Fruit fly (Drosophila melanogaster): ENCODE data around the gene CG34140.

The CG34140 gene

DNA sequence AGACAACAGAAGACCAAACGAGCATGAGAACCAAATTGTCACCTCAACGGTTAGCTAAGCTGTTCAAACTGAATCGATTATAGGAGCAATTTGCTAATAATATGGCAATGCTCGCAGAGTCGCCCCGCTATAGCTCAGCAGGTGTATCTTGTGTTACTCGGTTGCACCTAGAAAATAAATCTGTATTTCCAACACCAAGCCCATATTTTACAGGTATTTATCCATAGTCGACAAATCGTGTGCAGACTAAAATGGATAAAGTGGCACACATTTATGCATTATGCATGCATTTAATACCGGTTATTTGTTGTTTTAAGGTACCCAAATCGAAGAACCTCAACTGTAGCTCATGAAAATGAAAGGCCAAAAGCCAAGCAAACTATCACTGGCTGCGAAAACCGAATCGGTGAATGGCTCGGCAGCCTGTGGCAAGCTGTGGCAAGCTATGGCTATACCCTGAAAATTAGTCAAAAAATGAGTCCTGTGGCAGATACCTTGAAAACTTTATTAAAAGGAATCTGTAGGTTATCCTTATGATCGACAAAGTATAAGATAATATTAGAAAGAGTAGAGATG, 5.2 kb downstream of the CG34140 start, which contains the start of gene Vdup1:
Vdup1 (minus strand) TSS at position 51 of the 576 bp plus-strand sequence.
- TF ChIP-seq eg (GFP tag; IDR thresholded peaks at IDR 0.05), result peak; percentile 12; the same call in 1 of the 3 replicates
- no peak for TF ChIP-seq CG15336 (GFP tag; IDR thresholded peaks at IDR 0.05)
- TF ChIP-seq fkh (GFP tag; optimal IDR thresholded peaks at IDR 0.05), result no peak
- TF ChIP-seq CG11902 (GFP tag; optimal IDR thresholded peaks at IDR 0.05), result no peak
- no peak for TF ChIP-seq topi (GFP tag; optimal IDR thresholded peaks at IDR 0.05)
- TF ChIP-seq CG1621 (tag; optimal IDR thresholded peaks at IDR 0.05), result no peak
- TF ChIP-seq salr (GFP tag; optimal IDR thresholded peaks at IDR 0.05), result no peak
- peak; percentile 5 for TF ChIP-seq Hr4 (GFP tag; optimal IDR thresholded peaks at IDR 0.05)
- no peak for TF ChIP-seq CG16779 (tag; optimal IDR thresholded peaks at IDR 0.05)
- peak; percentile 62 for TF ChIP-seq Eip78C (GFP tag)
- no peak for TF ChIP-seq spab (GFP tag; optimal IDR thresholded peaks at IDR 0.05)
- no peak for TF ChIP-seq esn (GFP tag; optimal IDR thresholded peaks at IDR 0.05)

DNA sequence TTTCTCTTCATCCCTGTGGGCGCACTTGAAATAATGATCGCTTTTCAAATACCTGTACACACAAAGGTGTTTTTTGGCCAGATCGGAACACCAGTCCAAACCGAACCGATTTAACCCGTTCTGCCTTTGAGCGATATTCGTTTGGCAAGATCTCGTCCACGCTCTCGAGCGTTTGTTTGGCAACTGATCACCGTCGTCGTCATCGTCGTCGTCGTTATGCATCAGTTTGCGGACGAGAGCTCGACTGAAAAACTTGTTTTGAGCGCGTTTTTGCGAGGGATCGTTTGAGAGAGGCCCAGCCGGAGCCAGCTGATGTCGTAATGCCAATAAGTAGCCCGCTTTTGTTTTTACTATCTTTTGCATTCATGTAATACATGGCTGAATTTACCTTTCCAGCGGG, 5.8 kb downstream of the CG34140 start:
- peak; percentile 68 for TF ChIP-seq vri (GFP tag; optimal IDR thresholded peaks at IDR 0.05)
- 0 out of 3 replicates have a peak, but pooled peaks have one; percentile 16 for TF ChIP-seq eg (GFP tag; IDR thresholded peaks at IDR 0.05)
- no peak for TF ChIP-seq Smox (GFP tag; optimal IDR thresholded peaks at IDR 0.05)
- peak; percentile 21 for TF ChIP-seq Lpt (GFP tag; optimal IDR thresholded peaks at IDR 0.05)
- no peak for TF ChIP-seq Ets96B (tag; optimal IDR thresholded peaks at IDR 0.05)
- peak; percentile 17 for TF ChIP-seq CG6854 (GFP tag; optimal IDR thresholded peaks at IDR 0.05)
- TF ChIP-seq CG31627 (GFP tag; optimal IDR thresholded peaks at IDR 0.05), result no peak
- 0 out of 3 replicates have a peak, but pooled peaks have one; percentile 24 for TF ChIP-seq CG6163 (GFP tag; IDR thresholded peaks at IDR 0.05)
- TF ChIP-seq fkh (GFP tag; optimal IDR thresholded peaks at IDR 0.05), result peak; percentile 30

DNA sequence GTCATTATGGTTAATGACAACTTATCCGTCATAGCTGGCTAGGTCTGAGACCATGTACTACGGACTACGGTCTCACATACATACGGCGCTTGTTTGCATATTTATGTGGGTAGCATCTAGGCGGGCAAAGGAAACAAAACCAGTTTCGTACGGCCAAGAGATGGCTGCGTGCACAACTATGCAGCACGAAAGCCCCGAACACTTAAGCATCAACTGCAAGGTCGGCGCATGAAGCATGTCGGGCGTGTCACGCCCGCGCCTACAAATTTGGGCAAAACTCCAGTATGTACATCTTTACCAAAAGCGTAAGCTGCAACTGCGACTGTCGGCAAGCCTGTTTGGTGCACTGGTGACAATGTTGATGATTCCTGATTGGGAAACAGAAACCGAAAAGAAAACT, 6.3 kb downstream of the CG34140 start:
- TF ChIP-seq ss (GFP tag; optimal IDR thresholded peaks at IDR 0.05) (peak; percentile 23 to 62), eg (GFP tag; IDR thresholded peaks at IDR 0.05) (0 out of 3 replicates have a peak, but pooled peaks have one; percentile 28), Eip78C (GFP tag) (peak; percentile 46), CG32006 (GFP tag; optimal IDR thresholded peaks at IDR 0.05) (no peak), fkh (GFP tag; optimal IDR thresholded peaks at IDR 0.05) (peak; percentile 11), lz (GFP tag; optimal IDR thresholded peaks at IDR 0.05) (no peak), Ets21C (GFP tag; optimal IDR thresholded peaks at IDR 0.05) (no peak), dsx (GFP tag; optimal IDR thresholded peaks at IDR 0.05; ENCODE audit: poor library complexity, severe bottlenecking) (peak; percentile 9), Eip75B (GFP tag; optimal IDR thresholded peaks at IDR 0.05) (no peak), CG1621 (tag; optimal IDR thresholded peaks at IDR 0.05) (peak; percentile 83)

DNA sequence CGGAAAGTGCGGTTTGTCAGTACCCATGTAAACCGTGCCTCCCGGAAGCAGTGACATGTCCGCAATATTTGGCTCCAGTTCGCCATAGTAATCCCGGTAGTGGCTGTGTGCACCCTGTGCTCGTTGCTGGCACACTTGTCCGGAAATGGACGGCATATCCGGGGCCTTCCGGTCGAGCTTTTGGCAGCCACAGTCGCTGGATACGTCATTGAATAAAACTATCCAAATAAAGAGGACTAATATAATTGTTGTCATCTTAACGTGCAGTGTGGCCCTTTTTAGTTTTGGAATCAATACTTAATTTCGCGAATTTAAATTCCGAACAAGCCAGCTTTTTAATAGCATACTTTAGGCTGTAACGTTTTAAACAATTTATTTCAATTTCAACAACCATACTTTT, 8.3 kb downstream of the CG34140 start, which contains the start of gene CG7049:
CG7049 (minus strand) TSS at position 280 of the 400 bp plus-strand sequence.
- TF ChIP-seq CG6854 (GFP tag; optimal IDR thresholded peaks at IDR 0.05) (peak; percentile 8), Eip78C (GFP tag) (peak; percentile 63), fd85E (GFP tag; optimal IDR thresholded peaks at IDR 0.05) (no peak), fkh (GFP tag; optimal IDR thresholded peaks at IDR 0.05) (peak; percentile 28), CG10631 (GFP tag; optimal IDR thresholded peaks at IDR 0.05) (no peak), ss (GFP tag; optimal IDR thresholded peaks at IDR 0.05) (no peak), CG9139 (GFP tag; optimal IDR thresholded peaks at IDR 0.05) (no peak), esn (GFP tag; optimal IDR thresholded peaks at IDR 0.05) (no peak), CG1621 (tag; optimal IDR thresholded peaks at IDR 0.05) (peak; percentile 18), net (GFP tag; optimal IDR thresholded peaks at IDR 0.05) (no peak), spab (GFP tag; optimal IDR thresholded peaks at IDR 0.05) (no peak), CG8119 (GFP tag; IDR thresholded peaks at IDR 0.05) (no peak), CG3032 (tag; optimal IDR thresholded peaks at IDR 0.05) (no peak), Ets21C (GFP tag; optimal IDR thresholded peaks at IDR 0.05) (no peak), cyc (GFP tag; optimal IDR thresholded peaks at IDR 0.05) (no peak), svp (GFP tag) (no peak), CG10669 (GFP tag; optimal IDR thresholded peaks at IDR 0.05) (no peak), CG16779 (tag; optimal IDR thresholded peaks at IDR 0.05) (no peak), Met (GFP tag; optimal IDR thresholded peaks at IDR 0.05) (no peak)

Data from whole organism, prepupa.